Worm (Caenorhabditis elegans): ENCODE results near the gene col-99.

The col-99 gene

ce11 chrIV:175698-176097, 28.0 kb upstream of the col-99 start (continued):
- TF ChIP-seq drap-1 (GFP tag; optimal IDR thresholded peaks at IDR 0.05) (peak; percentile 46), ztf-11 (tag; optimal IDR thresholded peaks at IDR 0.05) (peak; percentile 56), unc-120 (tag; optimal IDR thresholded peaks at IDR 0.05; ENCODE audit: poor library complexity, severe bottlenecking) (no peak), lin-13 (tag; optimal IDR thresholded peaks at IDR 0.05) (peak; percentile 27), blmp-1 (tag; optimal IDR thresholded peaks at IDR 0.05) (no peak), ces-1 (GFP tag; optimal IDR thresholded peaks at IDR 0.05) (no peak)

DNA sequence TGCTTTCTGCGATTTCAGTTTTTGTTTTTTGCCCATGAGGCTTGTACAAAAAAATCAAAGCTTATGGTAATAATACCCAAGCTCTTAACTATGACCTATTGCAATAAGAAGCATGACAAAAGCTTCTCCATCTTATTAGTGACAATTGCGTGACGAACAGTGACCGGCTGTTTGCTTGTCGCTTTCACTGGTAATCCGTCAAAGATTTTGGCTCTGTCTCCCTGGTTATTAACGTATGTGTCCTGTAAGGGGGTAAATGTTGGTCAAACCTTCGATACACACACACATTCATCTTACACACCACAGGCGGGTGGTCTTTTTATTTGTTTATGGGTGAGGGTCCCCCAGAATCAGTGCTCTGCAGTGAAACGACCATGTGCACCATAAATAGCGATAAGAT, 26.4 kb upstream of the col-99 start:
- peak; percentile 77 for TF ChIP-seq nhr-2 (tag; optimal IDR thresholded peaks at IDR 0.05)
- TF ChIP-seq unc-62 (GFP tag; optimal IDR thresholded peaks at IDR 0.05) = peak; percentile 64
- peak; percentile 19 for TF ChIP-seq mls-2 (tag; optimal IDR thresholded peaks at IDR 0.05)
- TF ChIP-seq ztf-11 (tag; optimal IDR thresholded peaks at IDR 0.05) = no peak
- no peak for TF ChIP-seq sem-2 (GFP tag; optimal IDR thresholded peaks at IDR 0.05)
- no peak for TF ChIP-seq lin-32 (GFP tag; optimal IDR thresholded peaks at IDR 0.05)
- peak; percentile 4 for TF ChIP-seq pha-4 (tag; optimal IDR thresholded peaks at IDR 0.05)

- peak; percentile 63 for TF ChIP-seq cnd-1 (tag; optimal IDR thresholded peaks at IDR 0.05)
- TF ChIP-seq elt-3 (tag; optimal IDR thresholded peaks at IDR 0.05) = no peak
- peak; percentile 87 for TF ChIP-seq nhr-2 (tag; optimal IDR thresholded peaks at IDR 0.05)
- peak; percentile 37 for TF ChIP-seq mls-2 (tag; optimal IDR thresholded peaks at IDR 0.05)
- TF ChIP-seq nhr-76 (tag; optimal IDR thresholded peaks at IDR 0.05) = no peak
- TF ChIP-seq lsy-2 (tag; optimal IDR thresholded peaks at IDR 0.05) = no peak
- TF ChIP-seq ham-2 (GFP tag; optimal IDR thresholded peaks at IDR 0.05) = peak; percentile 18
Observed at ce11 chrIV:172990-173389, 25.3 kb upstream of the col-99 start.

DNA sequence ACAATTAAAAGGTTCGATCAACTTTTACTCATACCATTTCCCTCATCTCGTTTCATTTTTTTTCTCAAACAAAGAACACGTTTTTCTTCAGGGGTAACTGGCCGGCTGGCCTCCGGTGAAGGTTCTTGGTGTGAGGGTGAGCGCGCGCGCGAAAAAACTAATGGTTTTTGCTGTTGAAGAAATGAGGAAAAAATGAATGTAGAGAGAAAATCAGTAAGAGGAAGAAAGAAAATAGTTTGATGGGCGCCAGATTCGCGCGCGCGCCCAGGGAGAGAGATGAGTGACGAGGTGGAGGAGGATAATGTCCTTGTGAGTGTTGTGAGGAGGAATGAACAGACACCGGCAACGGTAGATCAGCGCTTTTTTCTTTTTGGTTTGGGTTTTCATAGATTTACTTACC, 23.3 kb upstream of the col-99 start:
- no peak for TF ChIP-seq zip-8 (tag; optimal IDR thresholded peaks at IDR 0.05)
- TF ChIP-seq ham-2 (GFP tag; optimal IDR thresholded peaks at IDR 0.05) = no peak
- TF ChIP-seq blmp-1 (tag; optimal IDR thresholded peaks at IDR 0.05) = no peak
- no peak for TF ChIP-seq nhr-2 (tag; optimal IDR thresholded peaks at IDR 0.05)
- TF ChIP-seq flh-1 (GFP tag; optimal IDR thresholded peaks at IDR 0.05) = no peak
- TF ChIP-seq ceh-39 (tag; optimal IDR thresholded peaks at IDR 0.05) = no peak

DNA sequence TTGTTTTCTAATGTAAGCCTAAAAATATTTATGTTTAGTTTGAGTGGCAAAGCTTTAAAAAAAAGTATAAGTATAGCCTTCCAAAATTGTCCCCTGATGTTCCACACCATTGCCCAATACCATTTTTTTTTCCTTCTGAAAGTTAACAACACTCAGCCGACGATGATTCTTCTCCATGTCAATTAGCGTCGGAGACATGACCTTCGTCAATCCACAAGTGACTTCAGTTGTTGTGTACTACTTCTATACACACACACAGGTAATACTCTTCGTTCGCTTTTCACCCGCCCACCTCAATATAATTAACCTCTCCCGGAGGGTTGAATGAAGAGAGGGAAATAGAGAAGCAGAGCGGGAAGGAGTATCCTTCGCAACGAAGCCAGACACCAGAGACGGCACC, 17.1 kb upstream of the col-99 start, which contains the start of gene cutl-24:
TSS of gene cutl-24 (plus strand) at position 301 of the 400 bp plus-strand sequence.
- no peak for TF ChIP-seq cnd-1 (tag; optimal IDR thresholded peaks at IDR 0.05)
- TF ChIP-seq snpc-4 (tag; optimal IDR thresholded peaks at IDR 0.05) = no peak
- TF ChIP-seq ceh-39 (tag; optimal IDR thresholded peaks at IDR 0.05) = no peak
- no peak for TF ChIP-seq elt-1 (tag; optimal IDR thresholded peaks at IDR 0.05; ENCODE audit: borderline replicate concordance, insufficient read depth)
- no peak for TF ChIP-seq tbx-8 (GFP tag; optimal IDR thresholded peaks at IDR 0.05)
- TF ChIP-seq lin-13 (tag; optimal IDR thresholded peaks at IDR 0.05) = no peak
- TF ChIP-seq unc-120 (tag; optimal IDR thresholded peaks at IDR 0.05; ENCODE audit: poor library complexity, severe bottlenecking) = no peak
- no peak for TF ChIP-seq sptf-1 (tag; optimal IDR thresholded peaks at IDR 0.05)
- TF ChIP-seq nhr-12 (tag; optimal IDR thresholded peaks at IDR 0.05) = no peak
- no peak for TF ChIP-seq ceh-83 (GFP tag; optimal IDR thresholded peaks at IDR 0.05)
- TF ChIP-seq ceh-43 (GFP tag; optimal IDR thresholded peaks at IDR 0.05) = no peak
- TF ChIP-seq flh-1 (GFP tag; optimal IDR thresholded peaks at IDR 0.05) = no peak
- TF ChIP-seq sem-2 (GFP tag; optimal IDR thresholded peaks at IDR 0.05) = no peak
- no peak for TF ChIP-seq hlh-1 (tag; optimal IDR thresholded peaks at IDR 0.05)
- TF ChIP-seq elt-3 (tag; optimal IDR thresholded peaks at IDR 0.05) = no peak
- TF ChIP-seq ham-2 (GFP tag; optimal IDR thresholded peaks at IDR 0.05) = no peak
- TF ChIP-seq mab-5 (tag; optimal IDR thresholded peaks at IDR 0.05) = no peak
- TF ChIP-seq nhr-76 (tag; optimal IDR thresholded peaks at IDR 0.05) = no peak

DNA sequence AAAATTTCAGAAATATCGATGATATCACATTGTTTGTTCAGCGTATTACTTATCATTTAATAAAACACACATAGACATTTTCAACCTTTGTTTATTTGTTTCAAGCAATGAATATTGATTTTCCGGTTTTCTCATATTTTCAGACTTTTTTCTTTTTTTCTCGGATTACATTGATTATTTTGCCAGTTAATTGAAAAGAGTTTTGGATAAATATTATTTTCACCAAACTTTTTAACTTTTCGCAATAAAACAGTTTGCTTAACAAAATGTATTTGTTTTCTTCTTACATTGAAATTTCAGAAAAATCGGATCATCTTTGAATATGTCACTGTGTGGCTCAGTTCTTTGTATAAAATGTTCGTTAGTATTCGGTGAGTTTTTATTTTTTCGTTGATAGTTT, 14.8 kb upstream of the col-99 start, which contains the start of gene Y38C1AA.6:
TSS of gene Y38C1AA.6 (plus strand) at position 301 of the 400 bp plus-strand sequence.
- no peak for TF ChIP-seq nhr-2 (tag; optimal IDR thresholded peaks at IDR 0.05)
- TF ChIP-seq ceh-83 (GFP tag; optimal IDR thresholded peaks at IDR 0.05) = no peak
- no peak for TF ChIP-seq lin-13 (tag; optimal IDR thresholded peaks at IDR 0.05)
- TF ChIP-seq tbx-8 (GFP tag; optimal IDR thresholded peaks at IDR 0.05) = no peak
- TF ChIP-seq lin-32 (GFP tag; optimal IDR thresholded peaks at IDR 0.05) = no peak
- TF ChIP-seq unc-120 (tag; optimal IDR thresholded peaks at IDR 0.05; ENCODE audit: poor library complexity, severe bottlenecking) = no peak
- TF ChIP-seq hlh-1 (tag; optimal IDR thresholded peaks at IDR 0.05) = no peak
- no peak for TF ChIP-seq elt-1 (tag; optimal IDR thresholded peaks at IDR 0.05; ENCODE audit: borderline replicate concordance, insufficient read depth)
- TF ChIP-seq ham-2 (GFP tag; optimal IDR thresholded peaks at IDR 0.05) = no peak
- TF ChIP-seq zip-8 (tag; optimal IDR thresholded peaks at IDR 0.05) = no peak
- TF ChIP-seq nhr-76 (tag; optimal IDR thresholded peaks at IDR 0.05) = no peak
- TF ChIP-seq nhr-28 (tag; optimal IDR thresholded peaks at IDR 0.05) = no peak
- TF ChIP-seq pha-4 (tag; optimal IDR thresholded peaks at IDR 0.05) = no peak
- TF ChIP-seq snpc-4 (tag; optimal IDR thresholded peaks at IDR 0.05) = no peak
- no peak for TF ChIP-seq blmp-1 (tag; optimal IDR thresholded peaks at IDR 0.05)

Data from whole organism, mixed stage, embryonic.